Worm (Caenorhabditis elegans) whole organism, mixed stage, embryonic: Measurements from ENCODE around the gene bgnt-1.1.

ENCODE experiments used
- M03D4.4 ChIP-seq: sonication (generic microtip); optimal IDR thresholded peaks from 2 replicates; lab custom pipeline; 2017; ENCODE audit warnings: mild to moderate bottlenecking, missing genetic modification characterization, missing compliant biosample characterization
- bed-3 ChIP-seq: fragments of 200-800 bp; sonication (Bioruptor generic); optimal IDR thresholded peaks from 3 replicates; lab custom pipeline; 2018; ENCODE audit warnings: mild to moderate bottlenecking, missing genetic modification characterization, moderate library complexity, missing compliant biosample characterization
- blmp-1 ChIP-seq: fragments of 150-350 bp; optimal IDR thresholded peaks from 2 replicates; lab custom pipeline; 2014; ENCODE audit warnings: missing biosample characterization, missing genetic modification characterization
- ceh-39 ChIP-seq: fragments of 150-350 bp; optimal IDR thresholded peaks from 2 replicates; lab custom pipeline; 2014; ENCODE audit warnings: missing biosample characterization, missing genetic modification characterization
- ceh-43 ChIP-seq: fragments of 200-800 bp; sonication (Bioruptor generic); optimal IDR thresholded peaks from 2 replicates; lab custom pipeline; 2018; ENCODE audit warnings: mild to moderate bottlenecking, missing genetic modification characterization, moderate library complexity, missing compliant biosample characterization
- ceh-83 ChIP-seq: fragments of 200-800 bp; sonication (Bioruptor generic); optimal IDR thresholded peaks from 2 replicates; lab custom pipeline; 2018; ENCODE audit warnings: mild to moderate bottlenecking, missing genetic modification characterization, missing compliant biosample characterization
- cnd-1 ChIP-seq: fragments of 200-800 bp; sonication (Bioruptor generic); optimal IDR thresholded peaks from 2 replicates; lab custom pipeline; 2018; ENCODE audit warnings: mild to moderate bottlenecking, missing genetic modification characterization, missing compliant biosample characterization
- elt-1 ChIP-seq: sonication (generic microtip); optimal IDR thresholded peaks from 2 replicates; lab custom pipeline; 2017; ENCODE audit warnings: missing genetic modification characterization, mild to moderate bottlenecking, missing compliant biosample characterization, antibody characterized with exemption, moderate library complexity, borderline replicate concordance; ENCODE audit not compliant: insufficient read depth
- elt-3 ChIP-seq: fragments of 150-350 bp; optimal IDR thresholded peaks from 2 replicates; lab custom pipeline; 2014; ENCODE audit warnings: missing biosample characterization, missing genetic modification characterization
- flh-1 ChIP-seq: fragments of 200-800 bp; sonication (Bioruptor generic); optimal IDR thresholded peaks from 2 replicates; lab custom pipeline; 2018; ENCODE audit warnings: mild to moderate bottlenecking, missing genetic modification characterization, moderate library complexity, missing compliant biosample characterization
- ham-2 ChIP-seq: fragments of 200-800 bp; sonication (Bioruptor generic); optimal IDR thresholded peaks from 2 replicates; lab custom pipeline; 2018; ENCODE audit warnings: mild to moderate bottlenecking, missing genetic modification characterization, missing compliant biosample characterization
- hlh-1 ChIP-seq: fragments of 150-350 bp; optimal IDR thresholded peaks from 2 replicates; lab custom pipeline; 2014; ENCODE audit warnings: missing biosample characterization, missing genetic modification reagents, missing genetic modification characterization
- lin-13 ChIP-seq: fragments of 150-350 bp; optimal IDR thresholded peaks from 2 replicates; lab custom pipeline; 2014; ENCODE audit warnings: missing biosample characterization, missing genetic modification characterization
- lsy-2 ChIP-seq: fragments of 150-350 bp; optimal IDR thresholded peaks from 2 replicates; lab custom pipeline; 2014; ENCODE audit warnings: missing biosample characterization, missing genetic modification characterization
- mab-5 ChIP-seq: fragments of 150-350 bp; optimal IDR thresholded peaks from 2 replicates; lab custom pipeline; 2014; ENCODE audit warnings: missing biosample characterization, missing genetic modification characterization
- mep-1 ChIP-seq: fragments of 150-350 bp; optimal IDR thresholded peaks from 2 replicates; lab custom pipeline; 2017; ENCODE audit warnings: missing biosample characterization, missing genetic modification reagents, missing genetic modification characterization, inconsistent platforms
- mls-2 ChIP-seq: sonication (generic microtip); optimal IDR thresholded peaks from 2 replicates; lab custom pipeline; 2016; ENCODE audit warnings: mild to moderate bottlenecking, missing genetic modification characterization, moderate library complexity, missing compliant biosample characterization
- nhr-12 ChIP-seq: fragments of 150-350 bp; optimal IDR thresholded peaks from 2 replicates; lab custom pipeline; 2014; ENCODE audit warnings: missing biosample characterization, missing genetic modification characterization
- nhr-2 ChIP-seq: fragments of 150-350 bp; optimal IDR thresholded peaks from 2 replicates; lab custom pipeline; 2014; ENCODE audit warnings: missing biosample characterization, missing genetic modification characterization
- nhr-237 ChIP-seq: fragments of 150-350 bp; optimal IDR thresholded peaks from 2 replicates; lab custom pipeline; 2014; ENCODE audit warnings: missing biosample characterization, missing genetic modification characterization
- nhr-28 ChIP-seq: fragments of 150-350 bp; optimal IDR thresholded peaks from 2 replicates; lab custom pipeline; 2014; ENCODE audit warnings: missing biosample characterization, missing genetic modification characterization
- nhr-76 ChIP-seq: sonication (generic microtip); optimal IDR thresholded peaks from 2 replicates; lab custom pipeline; 2017; ENCODE audit warnings: missing biosample characterization, missing genetic modification characterization
- sem-2 ChIP-seq: fragments of 200-800 bp; sonication (Bioruptor generic); optimal IDR thresholded peaks from 2 replicates; lab custom pipeline; 2018; ENCODE audit warnings: mild to moderate bottlenecking, missing genetic modification characterization, missing compliant biosample characterization
- snpc-4 ChIP-seq: fragments of 150-350 bp; optimal IDR thresholded peaks from 2 replicates; lab custom pipeline; 2014; ENCODE audit warnings: missing biosample characterization, missing genetic modification characterization
- sptf-1 ChIP-seq: sonication (generic microtip); optimal IDR thresholded peaks from 2 replicates; lab custom pipeline; 2017; ENCODE audit warnings: mild to moderate bottlenecking, missing genetic modification characterization, moderate library complexity, missing compliant biosample characterization
- tbx-8 ChIP-seq: fragments of 200-800 bp; sonication (Bioruptor generic); optimal IDR thresholded peaks from 2 replicates; lab custom pipeline; 2018; ENCODE audit warnings: mild to moderate bottlenecking, missing genetic modification characterization, moderate library complexity, missing compliant biosample characterization
- unc-120 ChIP-seq: sonication (generic microtip); optimal IDR thresholded peaks from 2 replicates; lab custom pipeline; 2017; ENCODE audit warnings: missing genetic modification characterization, missing compliant biosample characterization; ENCODE audit not compliant: poor library complexity, severe bottlenecking
- unc-39 ChIP-seq: fragments of 150-350 bp; optimal IDR thresholded peaks from 2 replicates; lab custom pipeline; 2014; ENCODE audit warnings: missing biosample characterization, missing genetic modification characterization
- unc-62 ChIP-seq: fragments of 150-350 bp; optimal IDR thresholded peaks from 2 replicates; lab custom pipeline; 2014; ENCODE audit warnings: missing biosample characterization, missing genetic modification reagents, missing genetic modification characterization
- zip-8 ChIP-seq: fragments of 150-350 bp; optimal IDR thresholded peaks from 2 replicates; lab custom pipeline; 2014; ENCODE audit warnings: missing biosample characterization, missing genetic modification characterization
- ztf-11 ChIP-seq: fragments of 150-350 bp; optimal IDR thresholded peaks from 2 replicates; lab custom pipeline; 2014; ENCODE audit warnings: missing biosample characterization, missing genetic modification characterization

bgnt-1.1 gene

ce11 chrIV:10443510-10443909 is 29.1 kb upstream of the bgnt-1.1 start, which contains the start of gene F13B12.7:
F13B12.7 (plus strand) TSS chrIV:10443810.
- TF ChIP-seq ham-2 (GFP tag; lab: Kevin White, UChicago) (no peak), sptf-1 (no peak)

- TF ChIP-seq elt-3 (tag; lab: Kevin White, UChicago) (no peak), snpc-4 (tag; lab: Kevin White, UChicago) (no peak), nhr-12 (tag; lab: Kevin White, UChicago) (no peak), nhr-76 (no peak), mab-5 (tag; lab: Kevin White, UChicago) (no peak), nhr-2 (tag; lab: Kevin White, UChicago) (no peak), ztf-11 (tag; lab: Kevin White, UChicago) (no peak), nhr-28 (tag; lab: Kevin White, UChicago) (no peak)
Measured at ce11 chrIV:10449799-10450198, 22.8 kb upstream of the bgnt-1.1 start, which contains the start of gene F13B12.4. F13B12.4 (minus strand) TSS chrIV:10449899.

ce11 chrIV:10453001-10453400 is 19.6 kb upstream of the bgnt-1.1 start, which contains the start of gene F01D4.8:
F01D4.8 (minus strand) TSS chrIV:10453101.
- TF ChIP-seq mls-2 = no peak
- TF ChIP-seq flh-1 = no peak
- TF ChIP-seq snpc-4 (tag; lab: Kevin White, UChicago) = no peak
- TF ChIP-seq unc-120 (tag; lab: Kevin White, UChicago) = no peak
- no peak for TF ChIP-seq cnd-1 (tag; lab: Kevin White, UChicago)
- TF ChIP-seq elt-3 (tag; lab: Kevin White, UChicago) = no peak
- TF ChIP-seq ceh-43 (GFP tag; lab: Kevin White, UChicago) = no peak
- TF ChIP-seq ceh-39 = no peak
- no peak for TF ChIP-seq nhr-28 (tag; lab: Kevin White, UChicago)
- no peak for TF ChIP-seq bed-3 (GFP tag; lab: Kevin White, UChicago)
- TF ChIP-seq mep-1 (tag; lab: Kevin White, UChicago) = no peak
- no peak for TF ChIP-seq hlh-1 (tag; lab: Kevin White, UChicago)
- TF ChIP-seq nhr-237 (tag; lab: Kevin White, UChicago) = no peak
- TF ChIP-seq sem-2 (GFP tag; lab: Kevin White, UChicago) = no peak
- no peak for TF ChIP-seq tbx-8 (GFP tag; lab: Kevin White, UChicago)
- TF ChIP-seq nhr-12 (tag; lab: Kevin White, UChicago) = no peak
- no peak for TF ChIP-seq mab-5 (tag; lab: Kevin White, UChicago)
- TF ChIP-seq lsy-2 (tag; lab: Kevin White, UChicago) = no peak

- TF ChIP-seq lin-13 (tag; lab: Kevin White, UChicago) (no peak), M03D4.4 (no peak), mab-5 (tag; lab: Kevin White, UChicago) (no peak), ceh-43 (GFP tag; lab: Kevin White, UChicago) (no peak), elt-3 (tag; lab: Kevin White, UChicago) (no peak), unc-62 (GFP tag; lab: Kevin White, UChicago) (no peak), lsy-2 (tag; lab: Kevin White, UChicago) (no peak), tbx-8 (GFP tag; lab: Kevin White, UChicago) (no peak), blmp-1 (tag; lab: Kevin White, UChicago) (no peak), mls-2 (no peak), zip-8 (tag; lab: Kevin White, UChicago) (no peak), snpc-4 (tag; lab: Kevin White, UChicago) (no peak), elt-1 (no peak), unc-39 (no peak), ham-2 (GFP tag; lab: Kevin White, UChicago) (no peak), nhr-12 (tag; lab: Kevin White, UChicago) (no peak), flh-1 (no peak), sem-2 (GFP tag; lab: Kevin White, UChicago) (no peak)
Measured at ce11 chrIV:10457137-10457536, 15.4 kb upstream of the bgnt-1.1 start, which contains the start of gene srb-17. srb-17 (minus strand) TSS chrIV:10457237.

ce11 chrIV:10461767-10462166 is 10.8 kb upstream of the bgnt-1.1 start, which contains the start of gene mec-3:
mec-3 (minus strand) TSS chrIV:10461867.
- no peak for TF ChIP-seq ceh-39
- no peak for TF ChIP-seq nhr-12 (tag; lab: Kevin White, UChicago)
- no peak for TF ChIP-seq ham-2 (GFP tag; lab: Kevin White, UChicago)
- no peak for TF ChIP-seq mab-5 (tag; lab: Kevin White, UChicago)
- TF ChIP-seq unc-39 = no peak
- TF ChIP-seq nhr-2 (tag; lab: Kevin White, UChicago) = no peak
- no peak for TF ChIP-seq ceh-83
- TF ChIP-seq nhr-76 = no peak
- TF ChIP-seq flh-1 = no peak
- no peak for TF ChIP-seq nhr-237 (tag; lab: Kevin White, UChicago)
- no peak for TF ChIP-seq mep-1 (tag; lab: Kevin White, UChicago)
- no peak for TF ChIP-seq zip-8 (tag; lab: Kevin White, UChicago)
- TF ChIP-seq elt-3 (tag; lab: Kevin White, UChicago) = no peak
- no peak for TF ChIP-seq nhr-28 (tag; lab: Kevin White, UChicago)
- no peak for TF ChIP-seq elt-1
- no peak for TF ChIP-seq tbx-8 (GFP tag; lab: Kevin White, UChicago)
- no peak for TF ChIP-seq snpc-4 (tag; lab: Kevin White, UChicago)
